Worm (Caenorhabditis elegans): Measurements from ENCODE around the gene pals-27.
A peak's percentile ranks its signal among the peaks of the same experiment; 100 is the strongest.

The pals-27 gene

DNA sequence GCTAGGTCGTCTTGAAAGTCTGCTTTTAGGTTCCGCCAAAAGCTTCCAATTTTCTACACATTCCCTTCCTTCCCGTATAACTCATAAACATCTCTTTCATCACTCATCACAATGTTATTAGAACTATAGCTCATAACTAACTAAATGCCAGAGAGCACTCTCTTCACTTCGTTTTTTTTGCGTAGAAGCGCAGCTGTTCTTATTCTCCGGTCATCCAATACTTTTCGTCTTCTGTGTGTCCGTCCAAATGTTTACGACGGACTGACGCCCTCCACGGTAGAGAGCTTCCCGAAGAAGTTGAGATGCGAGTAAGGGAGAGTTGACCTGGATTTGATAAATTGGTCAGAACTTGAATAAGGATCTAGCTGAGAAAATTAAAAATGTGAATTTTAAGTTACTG is 22.2 kb upstream of the pals-27 start:
- TF ChIP-seq ama-1 (optimal IDR thresholded peaks at IDR 0.05) (no peak), unc-62 (GFP tag; optimal IDR thresholded peaks at IDR 0.05 in 1 of 2) (peak in 1 of 2 experiments; percentile 42), unc-62 (tag; optimal IDR thresholded peaks at IDR 0.05) (no peak), aha-1 (tag) (peak; percentile 70)

DNA sequence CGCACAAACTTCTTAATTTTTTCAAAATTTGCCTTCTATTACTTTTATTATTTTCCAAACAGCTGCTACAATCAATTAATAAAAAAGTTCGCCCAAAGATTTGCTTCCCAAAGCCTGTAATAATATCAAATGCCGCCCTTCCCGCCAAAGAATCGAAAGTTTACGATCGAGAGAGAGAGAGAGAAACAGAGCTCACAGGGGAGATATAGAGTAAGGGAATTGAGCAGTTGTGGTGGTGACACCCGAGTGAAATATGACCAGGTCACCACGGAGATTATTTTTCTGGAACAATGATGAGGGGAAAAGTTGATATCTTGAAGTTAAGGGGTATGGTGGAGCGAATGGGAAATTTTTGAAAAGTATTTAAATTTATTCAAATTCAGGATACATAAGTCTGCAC is 21.5 kb upstream of the pals-27 start:
- TF ChIP-seq mdl-1 (tag; optimal IDR thresholded peaks at IDR 0.05) (no peak), hlh-11 (tag; optimal IDR thresholded peaks at IDR 0.05) (no peak), D1046.2 (GFP tag; IDR thresholded peaks at IDR 0.05) (no peak), hlh-30 (tag; optimal IDR thresholded peaks at IDR 0.05; ENCODE audit: insufficient read depth) (no peak)

DNA sequence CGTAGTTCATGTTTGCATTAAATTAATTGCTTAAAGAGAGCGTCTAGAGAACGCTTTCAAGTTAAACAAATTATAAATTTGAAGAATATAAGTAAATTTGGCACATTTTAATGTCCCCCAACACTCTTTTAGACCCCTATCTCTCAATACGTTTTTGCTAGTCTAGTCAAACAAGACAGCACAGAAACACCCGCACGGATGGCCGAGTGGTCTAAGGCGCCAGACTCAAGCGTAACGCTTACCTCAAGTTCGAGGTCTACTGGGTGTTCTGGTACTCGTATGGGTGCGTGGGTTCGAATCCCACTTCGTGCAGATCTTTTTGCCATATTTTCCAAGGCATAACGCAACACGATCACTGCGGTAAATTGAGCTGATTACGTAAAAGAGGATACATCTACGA is 19.1 kb upstream of the pals-27 start:
- TF ChIP-seq dmd-9 (GFP tag; IDR thresholded peaks at IDR 0.05) (0 out of 2 replicates have a peak, but pooled peaks have one; percentile 43), aha-1 (tag) (no peak), nhr-11 (tag; optimal IDR thresholded peaks at IDR 0.05) (no peak), dpl-1 (GFP tag; optimal IDR thresholded peaks at IDR 0.05) (no peak), snpc-1.2 (GFP tag; IDR thresholded peaks at IDR 0.05) (0 out of 2 replicates have a peak, but pooled peaks have one; percentile 25), R02D3.7 (tag; optimal IDR thresholded peaks at IDR 0.05) (no peak), ZK546.5 (tag; optimal IDR thresholded peaks at IDR 0.05) (no peak), egl-43 (GFP tag; IDR thresholded peaks at IDR 0.05) (peak; percentile 69), zfp-3 (GFP tag; conservative IDR thresholded peaks at IDR 0.05) (no peak), madf-9 (GFP tag; conservative IDR thresholded peaks at IDR 0.05) (peak; percentile 64; the same call in 1 of the 2 replicates), nhr-42 (GFP tag; IDR thresholded peaks at IDR 0.05) (no peak), tra-1 (GFP tag; IDR thresholded peaks at IDR 0.05) (no peak), ceh-44 (GFP tag; IDR thresholded peaks at IDR 0.05) (no peak), F37D6.2 (tag; optimal IDR thresholded peaks at IDR 0.05) (no peak), daf-16 (GFP tag; optimal IDR thresholded peaks at IDR 0.05) (no peak), daf-16 (tag; optimal IDR thresholded peaks at IDR 0.05) (no peak), cey-2 (tag; optimal IDR thresholded peaks at IDR 0.05; ENCODE audit: borderline replicate concordance, insufficient read depth) (no peak), mdl-1 (tag; optimal IDR thresholded peaks at IDR 0.05) (no peak), zip-11 (GFP tag; IDR thresholded peaks at IDR 0.05) (no peak), dve-1 (tag; optimal IDR thresholded peaks at IDR 0.05; ENCODE audit: insufficient read depth) (peak; percentile 41), nhr-77 (tag; optimal IDR thresholded peaks at IDR 0.05) (no peak), lir-3 (tag; optimal IDR thresholded peaks at IDR 0.05) (peak; percentile 22), ceh-28 (tag; optimal IDR thresholded peaks at IDR 0.05) (no peak), pha-4 (GFP tag; IDR thresholded peaks at IDR 0.05) (peak; percentile 46; the same call in 1 of the 2 replicates), pha-4 (tag; optimal IDR thresholded peaks at IDR 0.05) (no peak), ztf-7 (tag; optimal IDR thresholded peaks at IDR 0.05) (no peak), nhr-25 (tag; optimal IDR thresholded peaks at IDR 0.05; ENCODE audit: borderline replicate concordance, insufficient read depth) (no peak), zfp-2 (tag; optimal IDR thresholded peaks at IDR 0.05) (no peak), Y75B8A.6 (GFP tag; IDR thresholded peaks at IDR 0.05) (no peak), Y5F2A.4 (GFP tag; optimal IDR thresholded peaks at IDR 0.05) (no peak), Y48G9A.11 (GFP tag; IDR thresholded peaks at IDR 0.05) (peak; percentile 63; the same call in 1 of the 2 replicates), lin-15B (tag; optimal IDR thresholded peaks at IDR 0.05) (no peak), spr-3 (GFP tag; optimal IDR thresholded peaks at IDR 0.05) (no peak), F49E8.2 (tag; optimal IDR thresholded peaks at IDR 0.05; ENCODE audit: borderline replicate concordance) (no peak), hlh-11 (tag; optimal IDR thresholded peaks at IDR 0.05) (peak; percentile 21), lin-29 (GFP tag; IDR thresholded peaks at IDR 0.05) (0 out of 2 replicates have a peak, but pooled peaks have one; percentile 16), unc-39 (tag; optimal IDR thresholded peaks at IDR 0.05) (no peak), mxl-3 (GFP tag; optimal IDR thresholded peaks at IDR 0.05) (no peak), spr-1 (tag; optimal IDR thresholded peaks at IDR 0.05) (no peak), ZK337.2 (GFP tag; IDR thresholded peaks at IDR 0.05) (no peak), php-3 (GFP tag; IDR thresholded peaks at IDR 0.05) (no peak), lsy-2 (tag; optimal IDR thresholded peaks at IDR 0.05) (no peak), saeg-2 (GFP tag; IDR thresholded peaks at IDR 0.05) (no peak)
